Worm (Caenorhabditis elegans) whole organism, late embryonic: ENCODE results near the gene Y60C6A.2.

ENCODE experiments used
- ceh-30 ChIP-seq: fragments of 150-350 bp; optimal IDR thresholded peaks from 2 replicates; lab custom pipeline; 2014; ENCODE audit warnings: missing biosample characterization, missing genetic modification characterization
- elt-2 ChIP-seq: sonication (generic microtip); optimal IDR thresholded peaks from 2 replicates; lab custom pipeline; 2016; ENCODE audit warnings: missing genetic modification reagents, missing genetic modification characterization, missing compliant biosample characterization
- fkh-10 ChIP-seq: fragments of 150-350 bp; optimal IDR thresholded peaks from 2 replicates; lab custom pipeline; 2014; ENCODE audit warnings: missing biosample characterization, missing genetic modification reagents, missing genetic modification characterization
- hlh-15 ChIP-seq: sonication (generic microtip); optimal IDR thresholded peaks from 2 replicates; lab custom pipeline; 2016; ENCODE audit warnings: missing genetic modification characterization, missing compliant biosample characterization
- madf-2 ChIP-seq: sonication (generic microtip); optimal IDR thresholded peaks from 2 replicates; lab custom pipeline; 2017; ENCODE audit warnings: missing genetic modification characterization, missing compliant biosample characterization
- pat-9 ChIP-seq: fragments of 200-800 bp; sonication (Bioruptor generic); optimal IDR thresholded peaks from 2 replicates; lab custom pipeline; 2018; ENCODE audit warnings: mild to moderate bottlenecking, missing genetic modification characterization, moderate library complexity, missing compliant biosample characterization
- syd-9 ChIP-seq: sonication (generic microtip); optimal IDR thresholded peaks from 2 replicates; lab custom pipeline; 2016; ENCODE audit warnings: mild to moderate bottlenecking, missing genetic modification characterization, moderate library complexity, missing compliant biosample characterization

The Y60C6A.2 gene

DNA sequence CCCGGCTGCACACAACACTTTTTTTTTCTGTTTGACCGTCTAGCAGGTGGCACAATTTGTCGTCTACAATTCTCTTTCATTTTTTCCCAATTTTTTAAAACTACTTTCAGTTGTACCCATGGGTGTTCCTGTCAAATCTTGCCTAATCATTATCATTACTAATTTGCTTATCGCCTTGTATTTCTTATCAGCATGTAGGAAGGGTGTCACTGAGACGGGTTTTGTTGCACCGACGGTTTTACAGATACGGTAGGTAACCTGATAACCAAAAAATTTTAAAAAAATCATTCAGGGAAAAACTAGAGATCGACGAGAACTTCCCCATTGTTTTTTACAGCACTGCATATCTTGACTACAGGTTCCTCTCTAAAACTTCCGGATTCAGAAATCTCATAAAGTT lies 47.5 kb downstream of the Y60C6A.2 start, which contains the start of gene F39G3.2:
F39G3.2 (plus strand) TSS at position 105 of the 400 bp plus-strand sequence.
- TF ChIP-seq pat-9 (tag; lab: Kevin White, UChicago) = no peak
- TF ChIP-seq hlh-15 (tag; lab: Kevin White, UChicago) = no peak
- peak; percentile 98 for TF ChIP-seq elt-2
- no peak for TF ChIP-seq fkh-10 (GFP tag; lab: Kevin White, UChicago)
- no peak for TF ChIP-seq madf-2 (tag; lab: Kevin White, UChicago)
- no peak for TF ChIP-seq syd-9 (tag; lab: Kevin White, UChicago)
- TF ChIP-seq ceh-30 (tag; lab: Kevin White, UChicago) = no peak
